Worm (Caenorhabditis elegans) whole organism, late embryonic: ENCODE results near the gene srd-19.
A peak's percentile ranks its signal among the peaks of the same experiment; 100 is the strongest.

ENCODE experiments used
- C08G9.2 ChIP-seq: sonication (generic microtip); optimal IDR thresholded peaks from 2 replicates; lab custom pipeline; 2016; ENCODE audit warnings: mild to moderate bottlenecking, missing genetic modification characterization, moderate library complexity, missing compliant biosample characterization
- C38D4.7 ChIP-seq: fragments of 200-800 bp; sonication (Bioruptor generic); optimal IDR thresholded peaks from 2 replicates; lab custom pipeline; 2018; ENCODE audit warnings: mild to moderate bottlenecking, missing genetic modification characterization, moderate library complexity, missing compliant biosample characterization
- T23F11.4 ChIP-seq: fragments of 200-800 bp; sonication (Bioruptor generic); optimal IDR thresholded peaks from 2 replicates; lab custom pipeline; 2018; ENCODE audit warnings: mild to moderate bottlenecking, missing genetic modification characterization, missing compliant biosample characterization
- ahr-1 ChIP-seq: sonication (generic microtip); optimal IDR thresholded peaks from 2 replicates; lab custom pipeline; 2016; ENCODE audit warnings: missing genetic modification characterization, missing compliant biosample characterization
- ama-1 ChIP-seq: fragments of 150-350 bp; optimal IDR thresholded peaks from 2 replicates; lab custom pipeline; 2014
- ceh-14 ChIP-seq: sonication (generic microtip); optimal IDR thresholded peaks from 2 replicates; lab custom pipeline; 2016; ENCODE audit warnings: missing genotype, missing genetic modification characterization, missing compliant biosample characterization
- ceh-18 ChIP-seq: sonication (generic microtip); optimal IDR thresholded peaks from 2 replicates; lab custom pipeline; 2016; ENCODE audit warnings: missing genetic modification characterization, missing compliant biosample characterization
- ceh-19 ChIP-seq: fragments of 200-800 bp; sonication (Bioruptor generic); optimal IDR thresholded peaks from 2 replicates; lab custom pipeline; 2018; ENCODE audit warnings: mild to moderate bottlenecking, missing genetic modification characterization, missing compliant biosample characterization
- ceh-2 ChIP-seq: sonication (generic microtip); optimal IDR thresholded peaks from 2 replicates; lab custom pipeline; 2016; ENCODE audit warnings: missing genotype, missing genetic modification characterization, missing compliant biosample characterization
- ceh-24 ChIP-seq: sonication (generic microtip); optimal IDR thresholded peaks from 2 replicates; lab custom pipeline; 2016; ENCODE audit warnings: mild to moderate bottlenecking, missing genetic modification characterization, missing compliant biosample characterization
- ceh-31 ChIP-seq: sonication (generic microtip); optimal IDR thresholded peaks from 2 replicates; lab custom pipeline; 2016; ENCODE audit warnings: missing genetic modification characterization, missing compliant biosample characterization
- ceh-34 ChIP-seq: sonication (generic microtip); optimal IDR thresholded peaks from 2 replicates; lab custom pipeline; 2016; ENCODE audit warnings: mild to moderate bottlenecking, missing genetic modification characterization, missing compliant biosample characterization
- ceh-6 ChIP-seq: fragments of 200-800 bp; sonication (Bioruptor generic); optimal IDR thresholded peaks from 2 replicates; lab custom pipeline; 2018; ENCODE audit warnings: mild to moderate bottlenecking, missing genetic modification characterization, missing compliant biosample characterization
- ceh-9 ChIP-seq: sonication (generic microtip); optimal IDR thresholded peaks from 2 replicates; lab custom pipeline; 2016; ENCODE audit warnings: mild to moderate bottlenecking, missing genetic modification characterization, inconsistent platforms, missing compliant biosample characterization
- che-1 ChIP-seq: sonication (generic microtip); optimal IDR thresholded peaks from 2 replicates; lab custom pipeline; 2016; ENCODE audit warnings: mild to moderate bottlenecking, missing genetic modification characterization, missing compliant biosample characterization
- dmd-4 ChIP-seq: sonication (generic microtip); optimal IDR thresholded peaks from 2 replicates; lab custom pipeline; 2016; ENCODE audit warnings: borderline replicate concordance, missing genetic modification characterization, missing compliant biosample characterization
- dve-1 ChIP-seq: sonication (generic microtip); optimal IDR thresholded peaks from 2 replicates; lab custom pipeline; 2017; ENCODE audit warnings: antibody characterized with exemption, mild to moderate bottlenecking, missing genetic modification characterization, missing compliant biosample characterization
- elt-2 ChIP-seq: sonication (generic microtip); optimal IDR thresholded peaks from 2 replicates; lab custom pipeline; 2016; ENCODE audit warnings: missing genetic modification reagents, missing genetic modification characterization, missing compliant biosample characterization
- eyg-1 ChIP-seq: sonication (generic microtip); optimal IDR thresholded peaks from 2 replicates; lab custom pipeline; 2016; ENCODE audit warnings: missing genotype, missing genetic modification characterization, missing compliant biosample characterization
- fax-1 ChIP-seq: sonication (generic microtip); optimal IDR thresholded peaks from 2 replicates; lab custom pipeline; 2016; ENCODE audit warnings: missing genotype, missing genetic modification characterization, missing compliant biosample characterization
- hlh-13 ChIP-seq: fragments of 200-800 bp; sonication (Bioruptor generic); optimal IDR thresholded peaks from 2 replicates; lab custom pipeline; 2018; ENCODE audit warnings: mild to moderate bottlenecking, missing genetic modification characterization, missing compliant biosample characterization
- hlh-15 ChIP-seq: sonication (generic microtip); optimal IDR thresholded peaks from 2 replicates; lab custom pipeline; 2016; ENCODE audit warnings: missing genetic modification characterization, missing compliant biosample characterization
- hlh-30 ChIP-seq: sonication (generic microtip); optimal IDR thresholded peaks from 2 replicates; lab custom pipeline; 2017; ENCODE audit warnings: antibody characterized with exemption, missing genetic modification characterization, missing compliant biosample characterization; ENCODE audit not compliant: insufficient read depth
- hlh-6 ChIP-seq: sonication (generic microtip); optimal IDR thresholded peaks from 2 replicates; lab custom pipeline; 2016; ENCODE audit warnings: missing genotype, missing genetic modification characterization, missing compliant biosample characterization
- hlh-8 ChIP-seq: sonication (generic microtip); optimal IDR thresholded peaks from 2 replicates; lab custom pipeline; 2016; ENCODE audit warnings: missing genotype, missing genetic modification characterization, missing compliant biosample characterization
- lin-11 ChIP-seq: fragments of 200-800 bp; sonication (Bioruptor generic); optimal IDR thresholded peaks from 2 replicates; lab custom pipeline; 2018; ENCODE audit warnings: mild to moderate bottlenecking, missing genetic modification characterization, missing compliant biosample characterization
- madf-2 ChIP-seq: sonication (generic microtip); optimal IDR thresholded peaks from 2 replicates; lab custom pipeline; 2017; ENCODE audit warnings: missing genetic modification characterization, missing compliant biosample characterization
- mec-3 ChIP-seq: sonication (generic microtip); optimal IDR thresholded peaks from 2 replicates; lab custom pipeline; 2016; ENCODE audit warnings: borderline replicate concordance, missing genetic modification characterization, missing compliant biosample characterization
- nfya-1 ChIP-seq: sonication (generic microtip); optimal IDR thresholded peaks from 2 replicates; lab custom pipeline; 2017; ENCODE audit warnings: missing genetic modification characterization, mild to moderate bottlenecking, missing compliant biosample characterization, antibody characterized with exemption, moderate library complexity
- nhr-232 ChIP-seq: sonication (generic microtip); optimal IDR thresholded peaks from 2 replicates; lab custom pipeline; 2016; ENCODE audit warnings: missing genetic modification characterization, missing compliant biosample characterization
- odd-2 ChIP-seq: sonication (generic microtip); optimal IDR thresholded peaks from 2 replicates; lab custom pipeline; 2017; ENCODE audit warnings: antibody characterized with exemption, mild to moderate bottlenecking, missing genetic modification characterization, missing compliant biosample characterization
- pha-4 ChIP-seq: fragments of 150-350 bp; optimal IDR thresholded peaks from 2 replicates; lab custom pipeline; 2018; ENCODE audit warnings: missing biosample characterization, missing genetic modification reagents, missing genetic modification characterization
- pros-1 ChIP-seq: fragments of 150-350 bp; optimal IDR thresholded peaks from 2 replicates; lab custom pipeline; 2014; ENCODE audit warnings: missing biosample characterization, missing genetic modification reagents, missing genetic modification characterization
- rnt-1 ChIP-seq: sonication (generic microtip); optimal IDR thresholded peaks from 2 replicates; lab custom pipeline; 2016; ENCODE audit warnings: missing genetic modification characterization, missing compliant biosample characterization
- sdc-2 ChIP-seq: sonication (generic microtip); optimal IDR thresholded peaks from 2 replicates; lab custom pipeline; 2016; ENCODE audit warnings: missing genotype, missing genetic modification characterization, missing compliant biosample characterization
- sox-2 ChIP-seq: fragments of 200-800 bp; sonication (Bioruptor generic); IDR thresholded peaks from 2 replicates; pipeline ENCODE4 v1.3.6; 2022; ENCODE audit warnings: missing genetic modification reagents, missing genetic modification characterization, missing compliant biosample characterization
- sox-4 ChIP-seq: sonication (generic microtip); optimal IDR thresholded peaks from 2 replicates; lab custom pipeline; 2017; ENCODE audit warnings: mild to moderate bottlenecking, missing genetic modification characterization, inconsistent platforms, missing compliant biosample characterization
- syd-9 ChIP-seq: sonication (generic microtip); optimal IDR thresholded peaks from 2 replicates; lab custom pipeline; 2016; ENCODE audit warnings: mild to moderate bottlenecking, missing genetic modification characterization, moderate library complexity, missing compliant biosample characterization
- tbx-2 ChIP-seq: sonication (generic microtip); optimal IDR thresholded peaks from 2 replicates; lab custom pipeline; 2016; ENCODE audit warnings: missing genetic modification characterization, missing compliant biosample characterization
- tbx-7 ChIP-seq: sonication (generic microtip); optimal IDR thresholded peaks from 2 replicates; lab custom pipeline; 2016; ENCODE audit warnings: missing genotype, missing genetic modification characterization, missing compliant biosample characterization
- unc-42 ChIP-seq: sonication (generic microtip); optimal IDR thresholded peaks from 2 replicates; lab custom pipeline; 2016; ENCODE audit warnings: missing genotype, missing genetic modification characterization, missing compliant biosample characterization
- unc-55 ChIP-seq: sonication (generic microtip); optimal IDR thresholded peaks from 2 replicates; lab custom pipeline; 2017; ENCODE audit warnings: missing biosample characterization, missing genetic modification reagents, missing genetic modification characterization

Gene srd-19

DNA sequence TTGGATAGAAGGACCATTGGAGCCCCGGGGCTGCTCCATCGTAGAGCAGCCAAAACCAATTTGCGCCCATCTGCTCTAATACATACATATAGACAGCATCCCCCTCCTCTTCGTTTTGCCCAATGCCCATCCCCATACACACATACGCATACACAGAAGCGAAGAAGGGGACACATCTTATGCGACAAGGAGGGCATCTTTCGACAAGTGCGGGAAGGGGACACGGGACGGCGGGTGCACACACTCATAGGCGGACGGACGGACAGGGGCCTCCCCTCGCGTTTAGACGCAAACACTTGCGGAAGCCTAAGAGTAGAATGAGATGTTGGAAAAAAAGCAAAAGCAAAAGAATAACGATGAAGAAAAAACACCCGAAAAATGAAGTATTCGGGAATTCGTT, 32.1 kb downstream of the srd-19 start:
- TF ChIP-seq sox-4 (tag; lab: Kevin White, UChicago) (peak; percentile 34), mec-3 (tag; lab: Kevin White, UChicago) (no peak), ama-1 (lab: Kevin White, UChicago) (no peak), unc-42 (peak; percentile 66), T23F11.4 (peak; percentile 51), nfya-1 (tag; lab: Kevin White, UChicago) (peak; percentile 42), hlh-15 (peak; percentile 43), fax-1 (tag; lab: Kevin White, UChicago) (peak; percentile 5), dmd-4 (tag; lab: Kevin White, UChicago) (peak; percentile 62), tbx-2 (tag; lab: Kevin White, UChicago) (peak; percentile 64), hlh-8 (tag; lab: Kevin White, UChicago) (peak; percentile 34), ceh-6 (peak; percentile 24), ceh-24 (no peak), che-1 (tag; lab: Kevin White, UChicago) (peak; percentile 46), eyg-1 (peak; percentile 13), lin-11 (no peak), elt-2 (tag; lab: Kevin White, UChicago) (peak; percentile 7), unc-55 (peak; percentile 62), ceh-31 (tag; lab: Kevin White, UChicago) (peak; percentile 75), pha-4 (tag; lab: Kevin White, UChicago) (no peak), hlh-6 (peak; percentile 60), ceh-2 (peak; percentile 19), nhr-232 (tag; lab: Kevin White, UChicago) (no peak), sox-2 (GFP tag; lab: Robert Waterston, UW) (no peak), ceh-19 (GFP tag; lab: Kevin White, UChicago) (peak; percentile 60), sdc-2 (tag; lab: Kevin White, UChicago) (peak; percentile 5), madf-2 (tag; lab: Kevin White, UChicago) (peak; percentile 2), dve-1 (tag; lab: Kevin White, UChicago) (no peak), ceh-9 (tag; lab: Kevin White, UChicago) (no peak), hlh-30 (tag; lab: Kevin White, UChicago) (peak; percentile 31), ceh-14 (tag; lab: Kevin White, UChicago) (peak; percentile 64), ahr-1 (tag; lab: Kevin White, UChicago) (peak; percentile 17), tbx-7 (tag; lab: Kevin White, UChicago) (no peak), syd-9 (tag; lab: Kevin White, UChicago) (peak; percentile 40), odd-2 (tag; lab: Kevin White, UChicago) (no peak), C08G9.2 (tag; lab: Kevin White, UChicago) (peak; percentile 23), hlh-13 (GFP tag; lab: Kevin White, UChicago) (no peak), ceh-34 (tag; lab: Kevin White, UChicago) (peak; percentile 72), pros-1 (tag; lab: Kevin White, UChicago) (peak; percentile 61), ceh-18 (peak; percentile 29), rnt-1 (tag; lab: Kevin White, UChicago) (peak; percentile 6), C38D4.7 (GFP tag; lab: Kevin White, UChicago) (peak; percentile 25)
- TF ChIP-seq, all 69 proteins: peak for 30

DNA sequence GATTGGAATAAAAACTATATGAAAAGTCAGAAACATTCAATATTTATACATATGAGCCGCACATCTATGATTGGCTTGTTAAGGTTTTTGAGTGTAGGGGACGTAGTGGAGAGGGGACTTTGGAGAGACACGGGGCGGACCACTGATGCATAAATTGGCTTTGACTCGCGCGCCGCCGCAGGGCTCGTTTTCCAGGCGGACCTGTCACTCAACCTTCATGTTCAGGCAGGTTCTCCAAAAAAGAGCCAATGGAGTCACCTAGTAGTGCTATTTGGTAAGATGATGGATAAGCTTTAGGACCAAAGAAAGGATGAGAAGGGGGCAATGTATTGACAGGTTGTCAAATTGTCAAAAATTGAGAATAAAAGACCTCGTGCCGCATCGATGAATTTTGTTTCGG, 33.6 kb downstream of the srd-19 start:
- TF ChIP-seq unc-42 (peak; percentile 18), ceh-24 (no peak), unc-55 (peak; percentile 76), C08G9.2 (tag; lab: Kevin White, UChicago) (no peak)
